Fruit fly (Drosophila melanogaster): ENCODE measurements around the gene Brr2.
A peak's percentile ranks its signal among the peaks of the same experiment; 100 is the strongest.

Brr2 gene

DNA sequence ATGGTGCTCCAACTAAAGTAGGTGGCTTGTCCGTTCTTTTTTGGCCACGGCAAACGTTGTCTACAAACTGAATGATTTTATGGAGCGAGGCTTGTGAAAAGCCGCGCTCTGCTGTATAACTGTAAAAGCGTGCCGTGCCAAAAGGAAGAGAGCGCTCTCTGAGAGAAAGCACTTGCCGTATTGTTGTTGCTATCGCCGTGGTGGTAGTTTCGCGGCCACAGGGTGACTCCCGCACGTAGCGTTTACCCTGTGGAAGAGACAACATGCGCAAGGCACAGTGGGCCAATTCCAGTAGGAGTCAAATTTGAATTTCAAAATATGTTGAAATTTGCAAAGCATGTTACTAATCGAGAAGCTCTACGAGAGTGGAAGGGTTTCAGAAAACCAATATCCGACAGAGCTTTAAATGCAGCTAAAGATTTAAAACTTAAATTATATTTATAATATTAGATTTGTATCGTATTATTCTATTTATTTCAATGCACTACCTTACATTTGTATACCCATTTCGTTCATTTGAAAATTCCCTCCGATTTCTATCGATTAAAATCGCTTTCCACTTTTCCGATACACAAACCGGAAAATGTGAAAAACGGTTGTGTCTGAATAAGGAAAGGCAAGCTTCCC is 42.7 kb downstream of the Brr2 start, which contains the start of gene sff (continued):
- TF ChIP-seq CG8290 (GFP tag; optimal IDR thresholded peaks at IDR 0.05) (peak; percentile 65), CG8290 (tag; optimal IDR thresholded peaks at IDR 0.05) (peak; percentile 65 to 74), CG2199 (GFP tag; IDR thresholded peaks at IDR 0.05) (peak; percentile 72; the same call in 2 of the 3 replicates), run (tag; optimal IDR thresholded peaks at IDR 0.05) (peak; percentile 46), croc (GFP tag; conservative IDR thresholded peaks at IDR 0.05) (peak; percentile 88), h (optimal IDR thresholded peaks at IDR 0.05) (no peak), gro (GFP tag; optimal IDR thresholded peaks at IDR 0.05) (no peak), CG6683 (GFP tag; optimal IDR thresholded peaks at IDR 0.05) (peak; percentile 72), CG12104 (GFP tag; optimal IDR thresholded peaks at IDR 0.05) (peak; percentile 81), CG30431 (GFP tag; optimal IDR thresholded peaks at IDR 0.05) (peak; percentile 89), Hsf (GFP tag; optimal IDR thresholded peaks at IDR 0.05) (peak; percentile 75), CG4854 (GFP tag; optimal IDR thresholded peaks at IDR 0.05) (peak; percentile 55), CG4730 (GFP tag; IDR thresholded peaks at IDR 0.05) (peak; percentile 85), CG13424 (tag; optimal IDR thresholded peaks at IDR 0.05) (peak; percentile 90), btn (GFP tag; optimal IDR thresholded peaks at IDR 0.05) (peak; percentile 36), fd102C (GFP tag; optimal IDR thresholded peaks at IDR 0.05) (peak; percentile 44), CG8089 (GFP tag; optimal IDR thresholded peaks at IDR 0.05) (peak; percentile 60), Dp (GFP tag; optimal IDR thresholded peaks at IDR 0.05) (peak; percentile 78), slp2 (GFP tag; optimal IDR thresholded peaks at IDR 0.05) (peak; percentile 63), psq (GFP tag; optimal IDR thresholded peaks at IDR 0.05) (peak; percentile 67), CG12769 (tag; optimal IDR thresholded peaks at IDR 0.05) (peak; percentile 78), CG11696 (GFP tag; IDR thresholded peaks at IDR 0.05) (peak; percentile 79), Antp (GFP tag; optimal IDR thresholded peaks at IDR 0.05) (peak; percentile 66), CG6272 (GFP tag; IDR thresholded peaks at IDR 0.05) (peak; percentile 84), D19A (tag; optimal IDR thresholded peaks at IDR 0.05) (peak; percentile 85), Xbp1 (GFP tag; optimal IDR thresholded peaks at IDR 0.05) (peak; percentile 91), CG14014 (GFP tag; IDR thresholded peaks at IDR 0.05) (peak; percentile 81), Deaf1 (tag; optimal IDR thresholded peaks at IDR 0.05) (peak; percentile 70), CG4424 (GFP tag; optimal IDR thresholded peaks at IDR 0.05) (peak; percentile 89), CG30403 (GFP tag; optimal IDR thresholded peaks at IDR 0.05) (peak; percentile 83), CG2120 (GFP tag; optimal IDR thresholded peaks at IDR 0.05) (peak; percentile 74), ap (GFP tag; IDR thresholded peaks at IDR 0.05) (peak; percentile 86), mirr (GFP tag; optimal IDR thresholded peaks at IDR 0.05) (peak; percentile 61), YL-1 (GFP tag; optimal IDR thresholded peaks at IDR 0.05) (peak; percentile 49), CG12299 (tag; optimal IDR thresholded peaks at IDR 0.05) (peak; percentile 64), CG5180 (GFP tag; optimal IDR thresholded peaks at IDR 0.05) (peak; percentile 58), CG10321 (GFP tag; IDR thresholded peaks at IDR 0.05) (peak; percentile 38; the same call in 1 of the 2 replicates), CG16815 (GFP tag; optimal IDR thresholded peaks at IDR 0.05) (peak; percentile 90), Sry-δ (GFP tag; optimal IDR thresholded peaks at IDR 0.05) (no peak), CG16863 (GFP tag; optimal IDR thresholded peaks at IDR 0.05) (peak; percentile 72), CG10959 (GFP tag; IDR thresholded peaks at IDR 0.05) (peak; percentile 81), pfk (GFP tag; optimal IDR thresholded peaks at IDR 0.05) (no peak), CG7271 (tag; optimal IDR thresholded peaks at IDR 0.05) (peak; percentile 33), CG12219 (GFP tag; optimal IDR thresholded peaks at IDR 0.05) (peak; percentile 84), crc (GFP tag; optimal IDR thresholded peaks at IDR 0.05) (peak; percentile 40), CG15601 (tag; optimal IDR thresholded peaks at IDR 0.05) (peak; percentile 79), CG2116 (GFP tag; optimal IDR thresholded peaks at IDR 0.05) (peak; percentile 75), CG10147 (GFP tag; optimal IDR thresholded peaks at IDR 0.05) (peak; percentile 83), CG7372 (GFP tag; IDR thresholded peaks at IDR 0.05) (peak; percentile 88), CG7839 (tag; optimal IDR thresholded peaks at IDR 0.05) (peak; percentile 87), CG15514 (GFP tag; optimal IDR thresholded peaks at IDR 0.05) (peak; percentile 75)
